Worm (Caenorhabditis elegans) whole organism, L2 larva: ENCODE measurements around the gene B0302.5.

Experiments used
- C34F6.9 ChIP-seq: fragments of 150-350 bp; optimal IDR thresholded peaks from 2 replicates; lab custom pipeline; 2014; ENCODE audit warnings: missing biosample characterization, missing genetic modification characterization
- F13H6.1 ChIP-seq: sonication (generic microtip); optimal IDR thresholded peaks from 2 replicates; lab custom pipeline; 2016; ENCODE audit warnings: missing genetic modification characterization, missing compliant biosample characterization
- R02D3.7 ChIP-seq: fragments of 150-350 bp; optimal IDR thresholded peaks from 2 replicates; lab custom pipeline; 2014; ENCODE audit warnings: missing biosample characterization, missing genetic modification characterization
- Y55F3AM.14 ChIP-seq: fragments of 200-800 bp; sonication (Bioruptor generic); optimal IDR thresholded peaks from 2 replicates; lab custom pipeline; 2018; ENCODE audit warnings: mild to moderate bottlenecking, missing genetic modification characterization, missing compliant biosample characterization
- ZK546.5 ChIP-seq: sonication (generic microtip); optimal IDR thresholded peaks from 2 replicates; lab custom pipeline; 2017; ENCODE audit warnings: missing biosample characterization, missing genetic modification characterization
- blmp-1 ChIP-seq: sonication (generic microtip); optimal IDR thresholded peaks from 2 replicates; lab custom pipeline; 2017; ENCODE audit warnings: missing genetic modification characterization, mild to moderate bottlenecking, missing compliant biosample characterization, antibody characterized with exemption, moderate library complexity; ENCODE audit not compliant: insufficient read depth
- ceh-82 ChIP-seq: fragments of 150-350 bp; optimal IDR thresholded peaks from 2 replicates; lab custom pipeline; 2014; ENCODE audit warnings: missing biosample characterization, missing genetic modification characterization
- crh-2 ChIP-seq: sonication (generic microtip); optimal IDR thresholded peaks from 2 replicates; lab custom pipeline; 2017; ENCODE audit warnings: missing biosample characterization, missing genetic modification characterization
- dmd-4 ChIP-seq: sonication (generic microtip); optimal IDR thresholded peaks from 2 replicates; lab custom pipeline; 2017; ENCODE audit warnings: missing biosample characterization, missing genetic modification characterization
- egl-27 ChIP-seq: sonication (generic microtip); optimal IDR thresholded peaks from 3 replicates; lab custom pipeline; 2017; ENCODE audit warnings: missing biosample characterization, missing genetic modification reagents, missing genetic modification characterization
- elt-1 ChIP-seq: fragments of 150-350 bp; optimal IDR thresholded peaks from 2 replicates; lab custom pipeline; 2014; ENCODE audit warnings: missing biosample characterization, missing genetic modification characterization
- elt-3 ChIP-seq: sonication (generic microtip); optimal IDR thresholded peaks from 2 replicates; lab custom pipeline; 2017; ENCODE audit warnings: missing biosample characterization, missing genetic modification characterization
- fos-1 ChIP-seq: fragments of 150-350 bp; optimal IDR thresholded peaks from 2 replicates; lab custom pipeline; 2014; ENCODE audit warnings: missing biosample characterization, missing genetic modification characterization
- gmeb-1 ChIP-seq: fragments of 150-350 bp; optimal IDR thresholded peaks from 2 replicates; lab custom pipeline; 2014; ENCODE audit warnings: missing biosample characterization, missing genetic modification characterization
- lin-11 ChIP-seq: fragments of 150-350 bp; sonication (generic microtip); optimal IDR thresholded peaks from 2 replicates; lab custom pipeline; 2014; ENCODE audit warnings: missing biosample characterization, missing genetic modification characterization, inconsistent platforms, mixed read lengths
- lin-13 ChIP-seq: fragments of 150-350 bp; optimal IDR thresholded peaks from 2 replicates; lab custom pipeline; 2014; ENCODE audit warnings: missing biosample characterization, missing genetic modification reagents, missing genetic modification characterization
- lin-39 ChIP-seq: fragments of 150-350 bp; optimal IDR thresholded peaks from 2 replicates; lab custom pipeline; 2014; ENCODE audit warnings: missing biosample characterization, missing genetic modification reagents, missing genetic modification characterization
- lsy-2 ChIP-seq, 2 experiments: fragments of 150-350 bp in 1 of 2; sonication (generic microtip) in 1 of 2; optimal IDR thresholded peaks; 2 replicates each; lab custom pipeline; 2014 to 2017; ENCODE audit warnings: missing biosample characterization in 2 of 2, missing genetic modification characterization in 2 of 2
- mbf-1 ChIP-seq: sonication (generic microtip); optimal IDR thresholded peaks from 2 replicates; lab custom pipeline; 2017; ENCODE audit warnings: missing biosample characterization, missing genetic modification characterization
- mdl-1 ChIP-seq, 2 experiments: fragments of 150-350 bp in 1 of 2; sonication (generic microtip) in 1 of 2; optimal IDR thresholded peaks; 2 replicates each; lab custom pipeline; 2017; ENCODE audit warnings: missing biosample characterization in 2 of 2, missing genetic modification characterization in 2 of 2
- nhr-10 ChIP-seq: sonication (generic microtip); optimal IDR thresholded peaks from 2 replicates; lab custom pipeline; 2017; ENCODE audit warnings: missing biosample characterization, missing genetic modification characterization
- nhr-11 ChIP-seq: fragments of 150-350 bp; optimal IDR thresholded peaks from 2 replicates; lab custom pipeline; 2014; ENCODE audit warnings: missing biosample characterization, missing genetic modification characterization
- nhr-129 ChIP-seq: fragments of 150-350 bp; optimal IDR thresholded peaks from 2 replicates; lab custom pipeline; 2014; ENCODE audit warnings: missing biosample characterization, missing genetic modification characterization
- nhr-21 ChIP-seq: fragments of 150-350 bp; optimal IDR thresholded peaks from 2 replicates; lab custom pipeline; 2014; ENCODE audit warnings: missing biosample characterization, missing genetic modification characterization
- nhr-23 ChIP-seq: fragments of 150-350 bp; optimal IDR thresholded peaks from 2 replicates; lab custom pipeline; 2014; ENCODE audit warnings: missing biosample characterization, missing genetic modification reagents, missing genetic modification characterization
- nhr-237 ChIP-seq: fragments of 150-350 bp; optimal IDR thresholded peaks from 2 replicates; lab custom pipeline; 2014; ENCODE audit warnings: missing biosample characterization, missing genetic modification characterization
- nhr-25 ChIP-seq: fragments of 150-350 bp; sonication (generic microtip); optimal IDR thresholded peaks from 3 replicates; lab custom pipeline; 2014; ENCODE audit warnings: missing biosample characterization, missing genetic modification characterization
- nhr-6 ChIP-seq: fragments of 150-350 bp; optimal IDR thresholded peaks from 2 replicates; lab custom pipeline; 2014; ENCODE audit warnings: missing biosample characterization, missing genetic modification characterization
- nhr-77 ChIP-seq: fragments of 150-350 bp; optimal IDR thresholded peaks from 2 replicates; lab custom pipeline; 2014; ENCODE audit warnings: missing biosample characterization, missing genetic modification characterization
- peb-1 ChIP-seq: fragments of 150-350 bp; optimal IDR thresholded peaks from 2 replicates; lab custom pipeline; 2014; ENCODE audit warnings: missing biosample characterization, missing genetic modification characterization
- sem-4 ChIP-seq: fragments of 150-350 bp; optimal IDR thresholded peaks from 2 replicates; lab custom pipeline; 2014; ENCODE audit warnings: missing biosample characterization, missing genetic modification reagents, missing genetic modification characterization
- skn-1 ChIP-seq: sonication (generic microtip); optimal IDR thresholded peaks from 2 replicates; lab custom pipeline; 2017; ENCODE audit warnings: missing biosample characterization, missing genetic modification characterization
- sma-3 ChIP-seq: sonication (generic microtip); optimal IDR thresholded peaks from 2 replicates; lab custom pipeline; 2016; ENCODE audit warnings: missing genetic modification reagents, missing genetic modification characterization, missing compliant biosample characterization
- sma-9 ChIP-seq, 2 experiments: fragments of 150-350 bp in 1 of 2; sonication (generic microtip) in 1 of 2; optimal IDR thresholded peaks; 2 replicates each; lab custom pipeline; 2014 to 2016; ENCODE audit warnings: missing genetic modification characterization in 2 of 2, mild to moderate bottlenecking in 1 of 2, missing biosample characterization in 1 of 2, missing compliant biosample characterization in 1 of 2, missing genetic modification reagents in 1 of 2, moderate library complexity in 1 of 2
- snpc-4 ChIP-seq: fragments of 150-350 bp; optimal IDR thresholded peaks from 2 replicates; lab custom pipeline; 2014; ENCODE audit warnings: missing biosample characterization, missing genetic modification characterization
- unc-39 ChIP-seq: fragments of 150-350 bp; optimal IDR thresholded peaks from 2 replicates; lab custom pipeline; 2014; ENCODE audit warnings: missing biosample characterization, missing genetic modification characterization
- unc-55 ChIP-seq: fragments of 150-350 bp; sonication (generic microtip); optimal IDR thresholded peaks from 3 replicates; lab custom pipeline; 2014; ENCODE audit warnings: missing biosample characterization, missing genetic modification reagents, missing genetic modification characterization
- unc-62 ChIP-seq: fragments of 150-350 bp; optimal IDR thresholded peaks from 2 replicates; lab custom pipeline; 2014; ENCODE audit warnings: missing biosample characterization, missing genetic modification reagents, missing genetic modification characterization
- zag-1 ChIP-seq: fragments of 150-350 bp; optimal IDR thresholded peaks from 2 replicates; lab custom pipeline; 2014; ENCODE audit warnings: missing biosample characterization, missing genetic modification characterization
- ztf-4 ChIP-seq: fragments of 150-350 bp; optimal IDR thresholded peaks from 2 replicates; lab custom pipeline; 2014; ENCODE audit warnings: missing biosample characterization, missing genetic modification characterization

The B0302.5 gene

ce11 chrX:17203399-17203798, 8.5 kb upstream of the B0302.5 start:
- TF ChIP-seq nhr-237 (tag; lab: Kevin White, UChicago), result no peak

DNA sequence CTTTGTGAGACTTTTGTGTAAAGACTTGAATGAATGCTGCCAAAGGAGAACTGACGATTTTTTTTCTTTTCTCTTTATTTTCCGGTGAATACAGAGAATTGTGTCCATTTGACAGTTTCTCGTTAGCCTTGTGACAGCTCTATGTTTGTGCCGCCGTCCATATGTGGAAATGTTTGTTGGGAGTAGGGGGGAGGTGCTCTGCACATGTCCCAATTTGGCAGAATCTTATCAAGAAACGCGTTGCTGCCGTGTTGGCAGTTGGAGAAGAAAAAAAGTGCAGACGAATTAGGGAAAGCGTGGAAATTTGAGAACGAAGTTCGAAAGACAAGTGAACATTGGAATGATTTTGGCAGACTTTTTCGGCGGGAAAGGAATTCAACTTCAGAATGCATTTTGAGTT, 2.9 kb upstream of the B0302.5 start:
- TF ChIP-seq lin-13 (GFP tag; lab: Kevin White, UChicago), result no peak
- TF ChIP-seq peb-1 (tag; lab: Kevin White, UChicago), result no peak
- TF ChIP-seq snpc-4, result no peak
- no peak for TF ChIP-seq R02D3.7
- peak; percentile 45 for TF ChIP-seq fos-1 (tag; lab: Kevin White, UChicago)
- TF ChIP-seq, all 48 proteins: peak for 1

DNA sequence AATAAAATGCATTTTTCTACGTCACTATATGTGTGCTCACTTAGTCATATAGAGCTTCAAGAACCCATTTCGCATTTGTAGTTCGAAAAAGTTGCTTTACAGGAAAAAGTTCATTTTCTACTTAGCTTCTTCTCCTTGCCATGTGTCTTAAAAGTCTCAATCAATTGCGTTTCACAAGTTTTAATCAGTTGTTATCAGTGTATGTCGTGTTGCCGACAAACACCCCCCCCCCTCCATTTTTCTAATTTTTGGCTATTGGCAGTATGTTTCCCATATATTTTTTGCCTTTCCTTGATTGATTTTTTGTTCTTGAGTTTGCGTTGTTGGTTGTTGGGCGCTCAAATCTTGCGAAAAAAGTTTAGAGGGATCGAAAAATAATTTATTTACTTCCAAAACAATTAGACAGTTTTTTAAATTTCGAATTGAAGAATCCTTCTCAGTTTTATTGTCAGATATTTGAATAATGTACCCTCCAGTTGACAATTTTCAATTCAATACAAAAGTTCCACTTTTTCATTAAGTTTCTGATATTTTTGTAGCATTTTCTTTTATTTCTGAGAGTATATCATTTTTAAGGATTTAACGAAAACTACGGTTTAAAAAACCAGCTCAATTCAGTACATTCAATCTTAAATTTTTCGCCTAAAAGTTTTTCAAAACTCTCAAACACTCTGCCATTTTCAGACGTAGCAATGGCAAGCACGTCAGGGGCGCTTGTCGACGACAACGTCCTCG, 9.1 kb downstream of the B0302.5 start, which contains the start of gene sid-3:
Gene sid-3, plus strand, starts transcription at position 685 of the 735 bp plus-strand sequence.
- no peak for TF ChIP-seq dmd-4
- no peak for TF ChIP-seq Y55F3AM.14 (GFP tag; lab: Kevin White, UChicago)
- TF ChIP-seq fos-1 (tag; lab: Kevin White, UChicago), result peak; percentile 64

DNA sequence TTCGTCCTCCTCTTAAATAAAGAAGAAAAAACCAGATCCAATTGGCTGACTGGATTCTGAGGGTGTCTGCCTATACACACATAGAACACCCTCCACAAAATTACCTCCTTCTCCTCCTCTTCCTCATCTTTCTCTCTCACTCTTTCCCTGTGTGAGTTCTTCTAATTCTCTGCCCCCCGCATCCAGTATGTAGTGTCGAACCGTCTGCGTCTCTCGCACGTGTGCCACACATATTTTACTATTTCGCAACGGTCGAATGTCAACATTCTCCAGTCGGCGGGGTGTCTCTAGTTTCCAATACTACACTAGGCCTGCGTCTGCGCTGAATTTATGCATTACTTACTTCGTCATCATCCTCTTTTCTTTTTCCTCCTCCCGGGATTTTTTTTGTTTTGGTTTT, 10.6 kb downstream of the B0302.5 start:
- no peak for TF ChIP-seq mbf-1 (tag; lab: Kevin White, UChicago)
- TF ChIP-seq F13H6.1 (tag; lab: Kevin White, UChicago), result peak; percentile 89
- no peak for TF ChIP-seq nhr-6 (tag; lab: Kevin White, UChicago)
- TF ChIP-seq nhr-21, result peak; percentile 37
- TF ChIP-seq lin-13 (GFP tag; lab: Kevin White, UChicago), result peak; percentile 53
- peak; percentile 40 to 57 for TF ChIP-seq lsy-2 (tag; optimal IDR thresholded peaks at IDR 0.05; lab: Kevin White, UChicago)
- TF ChIP-seq dmd-4, result no peak
- peak; percentile 91 to 94 for TF ChIP-seq mdl-1 (tag; optimal IDR thresholded peaks at IDR 0.05; lab: Kevin White, UChicago)
- peak; percentile 90 for TF ChIP-seq nhr-129
- peak; percentile 31 for TF ChIP-seq gmeb-1 (tag; lab: Kevin White, UChicago)
- peak; percentile 80 for TF ChIP-seq C34F6.9
- peak; percentile 35 for TF ChIP-seq sem-4
- no peak for TF ChIP-seq nhr-77 (tag; lab: Kevin White, UChicago)
- no peak for TF ChIP-seq ztf-4
- TF ChIP-seq unc-55 (GFP tag; lab: Kevin White, UChicago), result peak; percentile 74
- TF ChIP-seq nhr-237 (tag; lab: Kevin White, UChicago), result no peak
- TF ChIP-seq ceh-82 (tag; lab: Kevin White, UChicago), result peak; percentile 28
- TF ChIP-seq fos-1 (tag; lab: Kevin White, UChicago), result peak; percentile 69
- TF ChIP-seq sma-9 (GFP tag; optimal IDR thresholded peaks at IDR 0.05; lab: Kevin White, UChicago), result peak; percentile 73
- TF ChIP-seq sma-9 (tag; optimal IDR thresholded peaks at IDR 0.05; lab: Kevin White, UChicago), result no peak
- peak; percentile 79 for TF ChIP-seq blmp-1 (tag; lab: Kevin White, UChicago)
- TF ChIP-seq lin-11 (tag; lab: Kevin White, UChicago), result peak; percentile 34
- TF ChIP-seq crh-2 (tag; lab: Kevin White, UChicago), result peak; percentile 79
- TF ChIP-seq egl-27 (tag; lab: Kevin White, UChicago), result peak; percentile 59
- TF ChIP-seq zag-1 (tag; lab: Kevin White, UChicago), result peak; percentile 65
- peak; percentile 66 for TF ChIP-seq nhr-25
- TF ChIP-seq snpc-4, result peak; percentile 44
- no peak for TF ChIP-seq lin-39 (tag; lab: Kevin White, UChicago)

- TF ChIP-seq skn-1 (tag; lab: Kevin White, UChicago) (no peak), sma-9 (GFP tag; optimal IDR thresholded peaks at IDR 0.05; lab: Kevin White, UChicago) (peak; percentile 41), sma-9 (tag; optimal IDR thresholded peaks at IDR 0.05; lab: Kevin White, UChicago) (no peak), snpc-4 (no peak), nhr-10 (tag; lab: Kevin White, UChicago) (peak; percentile 28), nhr-6 (tag; lab: Kevin White, UChicago) (peak; percentile 53), nhr-11 (tag; lab: Kevin White, UChicago) (peak; percentile 16), nhr-237 (tag; lab: Kevin White, UChicago) (peak; percentile 68), elt-1 (tag; lab: Kevin White, UChicago) (no peak), lsy-2 (tag; optimal IDR thresholded peaks at IDR 0.05; lab: Kevin White, UChicago) (peak in 1 of 2 experiments; percentile 71), F13H6.1 (tag; lab: Kevin White, UChicago) (peak; percentile 58), unc-39 (tag; lab: Kevin White, UChicago) (no peak), fos-1 (tag; lab: Kevin White, UChicago) (peak; percentile 70), R02D3.7 (no peak), mbf-1 (tag; lab: Kevin White, UChicago) (no peak), nhr-23 (tag; lab: Kevin White, UChicago) (no peak), ztf-4 (no peak), unc-62 (GFP tag; lab: Kevin White, UChicago) (no peak), nhr-77 (tag; lab: Kevin White, UChicago) (peak; percentile 72), unc-55 (GFP tag; lab: Kevin White, UChicago) (peak; percentile 90), blmp-1 (tag; lab: Kevin White, UChicago) (no peak), Y55F3AM.14 (GFP tag; lab: Kevin White, UChicago) (no peak), egl-27 (tag; lab: Kevin White, UChicago) (peak; percentile 56), sma-3 (GFP tag; lab: Kevin White, UChicago) (peak; percentile 45), ZK546.5 (tag; lab: Kevin White, UChicago) (no peak), ceh-82 (tag; lab: Kevin White, UChicago) (peak; percentile 50), C34F6.9 (peak; percentile 71), lin-39 (tag; lab: Kevin White, UChicago) (no peak), lin-13 (GFP tag; lab: Kevin White, UChicago) (peak; percentile 69), elt-3 (tag; lab: Kevin White, UChicago) (no peak), peb-1 (tag; lab: Kevin White, UChicago) (no peak)
Measured at ce11 chrX:17181220-17181619, 13.7 kb downstream of the B0302.5 start.
